Fruit fly (Drosophila melanogaster): ENCODE results near the gene CG12499.

dm6 chr3R:22465138-22465537 lies 18.8 kb upstream of the CG12499 start:
- TF ChIP-seq CG18262 (tag; optimal IDR thresholded peaks at IDR 0.05) (no peak), CG7839 (tag; optimal IDR thresholded peaks at IDR 0.05) (no peak), CG3847 (GFP tag; IDR thresholded peaks at IDR 0.05) (no peak), caup (GFP tag; optimal IDR thresholded peaks at IDR 0.05; ENCODE audit: severe bottlenecking) (no peak), hkb (optimal IDR thresholded peaks at IDR 0.05) (no peak), hkb (GFP tag; IDR thresholded peaks at IDR 0.05) (no peak), exex (tag; optimal IDR thresholded peaks at IDR 0.05) (no peak), kay (GFP tag; optimal IDR thresholded peaks at IDR 0.05) (no peak), CG11398 (GFP tag; optimal IDR thresholded peaks at IDR 0.05) (no peak), Ptx1 (GFP tag; IDR thresholded peaks at IDR 0.05) (no peak), pan (optimal IDR thresholded peaks at IDR 0.05) (no peak), pan (GFP tag; optimal IDR thresholded peaks at IDR 0.05 in 1 of 2, IDR thresholded peaks at IDR 0.05 in 1 of 2) (no peak), CG6654 (GFP tag; optimal IDR thresholded peaks at IDR 0.05) (no peak), hbn (GFP tag; IDR thresholded peaks at IDR 0.05; ENCODE audit: partially characterized antibody) (no peak), CG17568 (GFP tag; optimal IDR thresholded peaks at IDR 0.05) (no peak), ssp (GFP tag; IDR thresholded peaks at IDR 0.05) (no peak)
